Worm (Caenorhabditis elegans) whole organism, mixed stage, embryonic: ENCODE measurements around the gene vamp-7.

Source experiments
- ceh-43 ChIP-seq: fragments of 200-800 bp; sonication (Bioruptor generic); optimal IDR thresholded peaks from 2 replicates; lab custom pipeline; 2018; ENCODE audit warnings: mild to moderate bottlenecking, missing genetic modification characterization, moderate library complexity, missing compliant biosample characterization
- cnd-1 ChIP-seq: fragments of 200-800 bp; sonication (Bioruptor generic); optimal IDR thresholded peaks from 2 replicates; lab custom pipeline; 2018; ENCODE audit warnings: mild to moderate bottlenecking, missing genetic modification characterization, missing compliant biosample characterization
- lin-13 ChIP-seq: fragments of 150-350 bp; optimal IDR thresholded peaks from 2 replicates; lab custom pipeline; 2014; ENCODE audit warnings: missing biosample characterization, missing genetic modification characterization
- mep-1 ChIP-seq: fragments of 150-350 bp; optimal IDR thresholded peaks from 2 replicates; lab custom pipeline; 2017; ENCODE audit warnings: missing biosample characterization, missing genetic modification reagents, missing genetic modification characterization, inconsistent platforms
- mls-2 ChIP-seq: sonication (generic microtip); optimal IDR thresholded peaks from 2 replicates; lab custom pipeline; 2016; ENCODE audit warnings: mild to moderate bottlenecking, missing genetic modification characterization, moderate library complexity, missing compliant biosample characterization
- nhr-237 ChIP-seq: fragments of 150-350 bp; optimal IDR thresholded peaks from 2 replicates; lab custom pipeline; 2014; ENCODE audit warnings: missing biosample characterization, missing genetic modification characterization
- nhr-76 ChIP-seq: sonication (generic microtip); optimal IDR thresholded peaks from 2 replicates; lab custom pipeline; 2017; ENCODE audit warnings: missing biosample characterization, missing genetic modification characterization
- pha-4 ChIP-seq: fragments of 150-350 bp; optimal IDR thresholded peaks from 2 replicates; lab custom pipeline; 2018; ENCODE audit warnings: missing biosample characterization, missing genetic modification reagents, missing genetic modification characterization
- tbx-8 ChIP-seq: fragments of 200-800 bp; sonication (Bioruptor generic); optimal IDR thresholded peaks from 2 replicates; lab custom pipeline; 2018; ENCODE audit warnings: mild to moderate bottlenecking, missing genetic modification characterization, moderate library complexity, missing compliant biosample characterization
- unc-120 ChIP-seq: sonication (generic microtip); optimal IDR thresholded peaks from 2 replicates; lab custom pipeline; 2017; ENCODE audit warnings: missing genetic modification characterization, missing compliant biosample characterization; ENCODE audit not compliant: poor library complexity, severe bottlenecking
- unc-39 ChIP-seq: fragments of 150-350 bp; optimal IDR thresholded peaks from 2 replicates; lab custom pipeline; 2014; ENCODE audit warnings: missing biosample characterization, missing genetic modification characterization
- unc-62 ChIP-seq: fragments of 150-350 bp; optimal IDR thresholded peaks from 2 replicates; lab custom pipeline; 2014; ENCODE audit warnings: missing biosample characterization, missing genetic modification reagents, missing genetic modification characterization
- zip-8 ChIP-seq: fragments of 150-350 bp; optimal IDR thresholded peaks from 2 replicates; lab custom pipeline; 2014; ENCODE audit warnings: missing biosample characterization, missing genetic modification characterization
- ztf-11 ChIP-seq: fragments of 150-350 bp; optimal IDR thresholded peaks from 2 replicates; lab custom pipeline; 2014; ENCODE audit warnings: missing biosample characterization, missing genetic modification characterization

- TF ChIP-seq pha-4 (tag; lab: Kevin White, UChicago) (no peak), zip-8 (tag; lab: Kevin White, UChicago) (no peak), mls-2 (no peak), unc-62 (GFP tag; lab: Kevin White, UChicago) (no peak), tbx-8 (GFP tag; lab: Kevin White, UChicago) (no peak), cnd-1 (tag; lab: Kevin White, UChicago) (no peak), ztf-11 (tag; lab: Kevin White, UChicago) (no peak), nhr-76 (tag; lab: Kevin White, UChicago) (no peak), unc-39 (no peak), unc-120 (tag; lab: Kevin White, UChicago) (no peak), mep-1 (tag; lab: Kevin White, UChicago) (no peak), lin-13 (tag; lab: Kevin White, UChicago) (no peak), nhr-237 (tag; lab: Kevin White, UChicago) (no peak), ceh-43 (GFP tag; lab: Kevin White, UChicago) (no peak)
Observed at ce11 chrIV:2607513-2608101, at the start of gene vamp-7.
